Worm (Caenorhabditis elegans): Measurements from ENCODE around the gene cyp-34A10.

ce11 chrV:4022309-4022708, 49.5 kb upstream of the cyp-34A10 start, which contains the start of gene cyp-35A3:
- TF ChIP-seq aly-2 (tag; optimal IDR thresholded peaks at IDR 0.05) = no peak
- no peak for TF ChIP-seq ZK337.2 (GFP tag; IDR thresholded peaks at IDR 0.05)
- no peak for TF ChIP-seq T20F7.1 (GFP tag; optimal IDR thresholded peaks at IDR 0.05)
- TF ChIP-seq ceh-28 (tag; optimal IDR thresholded peaks at IDR 0.05) = no peak
- TF ChIP-seq ceh-82 (tag; optimal IDR thresholded peaks at IDR 0.05) = no peak
- TF ChIP-seq zfp-3 (GFP tag; conservative IDR thresholded peaks at IDR 0.05) = no peak
- no peak for TF ChIP-seq ces-1 (GFP tag; optimal IDR thresholded peaks at IDR 0.05)
- no peak for TF ChIP-seq ama-1 (optimal IDR thresholded peaks at IDR 0.05)
- no peak for TF ChIP-seq mxl-2 (GFP tag; conservative IDR thresholded peaks at IDR 0.05)
- no peak for TF ChIP-seq ztf-11 (tag; optimal IDR thresholded peaks at IDR 0.05)
- TF ChIP-seq egl-27 (tag; optimal IDR thresholded peaks at IDR 0.05) = no peak
- TF ChIP-seq fkh-10 (GFP tag; optimal IDR thresholded peaks at IDR 0.05) = no peak
- no peak for TF ChIP-seq mdl-1 (tag; optimal IDR thresholded peaks at IDR 0.05)
